Worm (Caenorhabditis elegans): ENCODE results near the gene C55C3.6.

The C55C3.6 gene

DNA sequence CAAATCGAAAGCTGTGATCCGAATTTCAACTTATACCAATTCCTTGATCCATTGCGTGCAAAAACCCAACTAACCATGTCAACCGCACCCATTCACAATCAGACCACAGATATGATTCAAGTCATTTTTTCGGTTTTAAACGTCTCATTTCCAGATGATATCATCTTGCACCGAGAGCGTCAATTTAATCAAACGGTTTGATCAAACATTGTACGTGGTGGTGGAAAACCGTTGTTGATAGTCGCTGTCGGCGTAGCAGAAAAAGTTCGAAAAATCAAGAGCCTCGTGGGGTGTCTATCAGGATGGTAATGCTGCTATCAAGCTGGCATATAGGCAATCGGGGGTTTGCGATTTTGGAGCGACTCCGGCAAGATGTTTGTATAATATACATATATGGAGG is 24.1 kb upstream of the C55C3.6 start (continued):
- no peak for TF ChIP-seq dox-1 (GFP tag; IDR thresholded peaks at IDR 0.05)
- TF ChIP-seq T26A5.8 (tag; optimal IDR thresholded peaks at IDR 0.05): no peak

DNA sequence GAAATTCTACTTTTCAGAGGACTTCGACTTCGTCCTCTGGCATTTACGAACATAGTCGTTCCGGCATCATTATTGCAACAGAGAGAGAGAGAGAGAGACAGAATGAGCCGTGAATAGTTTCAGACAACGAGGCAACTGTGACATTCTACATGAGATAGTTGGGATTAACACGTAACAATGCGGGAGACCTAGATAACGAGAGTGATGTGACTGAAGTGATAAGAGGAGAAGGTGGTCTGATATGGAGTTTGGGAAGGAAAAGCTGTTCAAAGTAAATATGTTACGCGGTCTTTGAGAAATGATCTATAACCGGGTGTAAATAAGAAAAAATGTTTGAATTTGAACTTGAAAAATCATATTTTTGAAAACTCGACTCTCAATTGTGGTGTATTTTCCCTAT is 23.5 kb upstream of the C55C3.6 start:
- TF ChIP-seq ztf-28 (GFP tag; IDR thresholded peaks at IDR 0.05) (no peak), ceh-91 (GFP tag; IDR thresholded peaks at IDR 0.05) (no peak), zfh-2 (GFP tag; conservative IDR thresholded peaks at IDR 0.05) (no peak), akir-1 (GFP tag; optimal IDR thresholded peaks at IDR 0.05) (no peak), unc-62 (GFP tag; optimal IDR thresholded peaks at IDR 0.05) (no peak), dox-1 (GFP tag; IDR thresholded peaks at IDR 0.05) (no peak), snpc-1.3 (tag; optimal IDR thresholded peaks at IDR 0.05; ENCODE audit: insufficient read depth) (no peak), F33H1.4 (GFP tag; IDR thresholded peaks at IDR 0.05) (no peak), B0261.1 (tag; optimal IDR thresholded peaks at IDR 0.05) (no peak), nfya-1 (tag; optimal IDR thresholded peaks at IDR 0.05; ENCODE audit: borderline replicate concordance, insufficient read depth) (no peak), attf-3 (GFP tag; conservative IDR thresholded peaks at IDR 0.05) (no peak), nfyb-1 (GFP tag; IDR thresholded peaks at IDR 0.05) (peak; percentile 43; the same call in 1 of the 2 replicates), tbp1 (GFP tag; optimal IDR thresholded peaks at IDR 0.05) (no peak), ztf-6 (GFP tag; IDR thresholded peaks at IDR 0.05) (no peak), mel-28 (tag; optimal IDR thresholded peaks at IDR 0.05; ENCODE audit: borderline replicate concordance) (no peak), hlh-26 (GFP tag; conservative IDR thresholded peaks at IDR 0.05) (no peak), attf-5 (GFP tag; optimal IDR thresholded peaks at IDR 0.05) (no peak), cebp-1 (GFP tag; IDR thresholded peaks at IDR 0.05) (0 out of 2 replicates have a peak, but pooled peaks have one; percentile 31), cebp-1 (tag; optimal IDR thresholded peaks at IDR 0.05) (peak; percentile 27), hlh-12 (tag; optimal IDR thresholded peaks at IDR 0.05) (no peak), ceh-58 (GFP tag; IDR thresholded peaks at IDR 0.05) (no peak), pha-4 (tag; optimal IDR thresholded peaks at IDR 0.05) (no peak), T26A5.8 (tag; optimal IDR thresholded peaks at IDR 0.05) (no peak), rec-8 (tag; optimal IDR thresholded peaks at IDR 0.05) (no peak), hmg-1.2 (GFP tag; IDR thresholded peaks at IDR 0.05) (peak; percentile 40; the same call in 1 of the 2 replicates), F39B2.1 (GFP tag; IDR thresholded peaks at IDR 0.05) (no peak), snpc-3.4 (tag; optimal IDR thresholded peaks at IDR 0.05) (no peak), nhr-90 (tag; optimal IDR thresholded peaks at IDR 0.05) (no peak), ekl-4 (GFP tag; IDR thresholded peaks at IDR 0.05) (0 out of 2 replicates have a peak, but pooled peaks have one; percentile 22), hsf-1 (GFP tag; IDR thresholded peaks at IDR 0.05) (no peak), madf-10 (tag; optimal IDR thresholded peaks at IDR 0.05) (no peak), F57C9.4 (tag; optimal IDR thresholded peaks at IDR 0.05) (no peak), F57A8.1 (GFP tag; optimal IDR thresholded peaks at IDR 0.05) (no peak), lag-1 (GFP tag; IDR thresholded peaks at IDR 0.05) (no peak), snpc-1.1 (tag; optimal IDR thresholded peaks at IDR 0.05; ENCODE audit: insufficient read depth) (no peak), nhr-80 (tag; optimal IDR thresholded peaks at IDR 0.05) (peak; percentile 48), hmg-20 (GFP tag; IDR thresholded peaks at IDR 0.05) (no peak), ztf-3 (GFP tag; optimal IDR thresholded peaks at IDR 0.05) (no peak), let-526 (GFP tag; IDR thresholded peaks at IDR 0.05) (no peak), ceh-100 (GFP tag; IDR thresholded peaks at IDR 0.05) (no peak), mcd-1 (GFP tag; IDR thresholded peaks at IDR 0.05) (no peak)
